Worm (Caenorhabditis elegans): ENCODE data around the gene npp-26.

npp-26 gene

ce11 chrIV:4760378-4761084, 4.0 kb upstream of the npp-26 start, which contains the start of the genes memi-1 and cyp-31A3:
TSS of gene memi-1 (minus strand) at chrIV:4760428.
TSS of gene cyp-31A3 (plus strand) at chrIV:4761049.
- TF ChIP-seq cog-1 (tag; optimal IDR thresholded peaks at IDR 0.05), result no peak
- no peak for TF ChIP-seq ztf-23 (GFP tag; IDR thresholded peaks at IDR 0.05)
- TF ChIP-seq ztf-29 (GFP tag; IDR thresholded peaks at IDR 0.05), result no peak
- TF ChIP-seq med-1 (GFP tag; optimal IDR thresholded peaks at IDR 0.05; ENCODE audit: insufficient read depth), result no peak

- TF ChIP-seq ref-1 (GFP tag; conservative IDR thresholded peaks at IDR 0.05) (no peak), ztf-23 (GFP tag; IDR thresholded peaks at IDR 0.05) (no peak)
Observed at ce11 chrIV:4763844-4764243, 678 bp upstream of the npp-26 start, which contains the start of gene Y17G9B.2. TSS of gene Y17G9B.2 (plus strand) at chrIV:4764144.

- TF ChIP-seq tab-1 (GFP tag; IDR thresholded peaks at IDR 0.05), result no peak
- TF ChIP-seq ref-1 (GFP tag; conservative IDR thresholded peaks at IDR 0.05), result no peak
- TF ChIP-seq T22C8.4 (GFP tag; IDR thresholded peaks at IDR 0.05), result no peak
- TF ChIP-seq med-1 (GFP tag; optimal IDR thresholded peaks at IDR 0.05; ENCODE audit: insufficient read depth), result no peak
- TF ChIP-seq ztf-29 (GFP tag; IDR thresholded peaks at IDR 0.05), result no peak
- no peak for TF ChIP-seq flt-1 (GFP tag; IDR thresholded peaks at IDR 0.05)
- TF ChIP-seq ztf-23 (GFP tag; IDR thresholded peaks at IDR 0.05), result no peak
- no peak for TF ChIP-seq cog-1 (tag; optimal IDR thresholded peaks at IDR 0.05)
- no peak for TF ChIP-seq klf-2 (GFP tag; conservative IDR thresholded peaks at IDR 0.05)
Observed at ce11 chrIV:4771792-4772191, 7.3 kb downstream of the npp-26 start, which contains the start of gene R11E3.2. TSS of gene R11E3.2 (plus strand) at chrIV:4772092.

- TF ChIP-seq ref-1 (GFP tag; conservative IDR thresholded peaks at IDR 0.05), result no peak
- TF ChIP-seq cog-1 (tag; optimal IDR thresholded peaks at IDR 0.05), result no peak
- TF ChIP-seq ztf-23 (GFP tag; IDR thresholded peaks at IDR 0.05), result no peak
- no peak for TF ChIP-seq T22C8.4 (GFP tag; IDR thresholded peaks at IDR 0.05)
- no peak for TF ChIP-seq flt-1 (GFP tag; IDR thresholded peaks at IDR 0.05)
- no peak for TF ChIP-seq ztf-29 (GFP tag; IDR thresholded peaks at IDR 0.05)
- no peak for TF ChIP-seq tab-1 (GFP tag; IDR thresholded peaks at IDR 0.05)
- TF ChIP-seq klf-2 (GFP tag; conservative IDR thresholded peaks at IDR 0.05), result no peak
- TF ChIP-seq med-1 (GFP tag; optimal IDR thresholded peaks at IDR 0.05; ENCODE audit: insufficient read depth), result no peak
Observed at ce11 chrIV:4776001-4776400, 11.5 kb downstream of the npp-26 start, which contains the start of gene R11E3.19. TSS of gene R11E3.19 (minus strand) at chrIV:4776101.

- no peak for TF ChIP-seq cog-1 (tag; optimal IDR thresholded peaks at IDR 0.05)
- no peak for TF ChIP-seq ztf-29 (GFP tag; IDR thresholded peaks at IDR 0.05)
- no peak for TF ChIP-seq med-1 (GFP tag; optimal IDR thresholded peaks at IDR 0.05; ENCODE audit: insufficient read depth)
- no peak for TF ChIP-seq tab-1 (GFP tag; IDR thresholded peaks at IDR 0.05)
- TF ChIP-seq ztf-23 (GFP tag; IDR thresholded peaks at IDR 0.05), result no peak
- no peak for TF ChIP-seq T22C8.4 (GFP tag; IDR thresholded peaks at IDR 0.05)
- TF ChIP-seq klf-2 (GFP tag; conservative IDR thresholded peaks at IDR 0.05), result no peak
- no peak for TF ChIP-seq flt-1 (GFP tag; IDR thresholded peaks at IDR 0.05)
- no peak for TF ChIP-seq ref-1 (GFP tag; conservative IDR thresholded peaks at IDR 0.05)
Observed at ce11 chrIV:4776501-4776900, 12.0 kb downstream of the npp-26 start.

ce11 chrIV:4780129-4780528, 15.6 kb downstream of the npp-26 start, which contains the start of gene set-15:
TSS of gene set-15 (minus strand) at chrIV:4780229.
- no peak for TF ChIP-seq cog-1 (tag; optimal IDR thresholded peaks at IDR 0.05)
- no peak for TF ChIP-seq ref-1 (GFP tag; conservative IDR thresholded peaks at IDR 0.05)
- TF ChIP-seq klf-2 (GFP tag; conservative IDR thresholded peaks at IDR 0.05), result no peak
- TF ChIP-seq flt-1 (GFP tag; IDR thresholded peaks at IDR 0.05), result no peak
- no peak for TF ChIP-seq ztf-23 (GFP tag; IDR thresholded peaks at IDR 0.05)
- no peak for TF ChIP-seq T22C8.4 (GFP tag; IDR thresholded peaks at IDR 0.05)
- TF ChIP-seq tab-1 (GFP tag; IDR thresholded peaks at IDR 0.05), result no peak
- no peak for TF ChIP-seq med-1 (GFP tag; optimal IDR thresholded peaks at IDR 0.05; ENCODE audit: insufficient read depth)
- TF ChIP-seq ztf-29 (GFP tag; IDR thresholded peaks at IDR 0.05), result no peak

- TF ChIP-seq med-1 (GFP tag; optimal IDR thresholded peaks at IDR 0.05; ENCODE audit: insufficient read depth) (no peak), ztf-29 (GFP tag; IDR thresholded peaks at IDR 0.05) (no peak), klf-2 (GFP tag; conservative IDR thresholded peaks at IDR 0.05) (no peak), ztf-23 (GFP tag; IDR thresholded peaks at IDR 0.05) (no peak), cog-1 (tag; optimal IDR thresholded peaks at IDR 0.05) (no peak)
Observed at ce11 chrIV:4781123-4781522, 16.6 kb downstream of the npp-26 start.

- TF ChIP-seq flt-1 (GFP tag; IDR thresholded peaks at IDR 0.05) (no peak), T22C8.4 (GFP tag; IDR thresholded peaks at IDR 0.05) (no peak), ref-1 (GFP tag; conservative IDR thresholded peaks at IDR 0.05) (no peak), tab-1 (GFP tag; IDR thresholded peaks at IDR 0.05) (no peak), ztf-29 (GFP tag; IDR thresholded peaks at IDR 0.05) (no peak), cog-1 (tag; optimal IDR thresholded peaks at IDR 0.05) (no peak), klf-2 (GFP tag; conservative IDR thresholded peaks at IDR 0.05) (no peak), ztf-23 (GFP tag; IDR thresholded peaks at IDR 0.05) (no peak), med-1 (GFP tag; optimal IDR thresholded peaks at IDR 0.05; ENCODE audit: insufficient read depth) (no peak)
Observed at ce11 chrIV:4788332-4788731, 23.8 kb downstream of the npp-26 start, which contains the start of gene nhr-104. TSS of gene nhr-104 (minus strand) at chrIV:4788692.

ce11 chrIV:4789445-4789844, 24.9 kb downstream of the npp-26 start, which contains the start of gene R11E3.1:
TSS of gene R11E3.1 (plus strand) at chrIV:4789745.
- TF ChIP-seq T22C8.4 (GFP tag; IDR thresholded peaks at IDR 0.05) (no peak), cog-1 (tag; optimal IDR thresholded peaks at IDR 0.05) (no peak), tab-1 (GFP tag; IDR thresholded peaks at IDR 0.05) (no peak), ztf-23 (GFP tag; IDR thresholded peaks at IDR 0.05) (no peak), klf-2 (GFP tag; conservative IDR thresholded peaks at IDR 0.05) (no peak), ref-1 (GFP tag; conservative IDR thresholded peaks at IDR 0.05) (no peak), flt-1 (GFP tag; IDR thresholded peaks at IDR 0.05) (no peak), med-1 (GFP tag; optimal IDR thresholded peaks at IDR 0.05; ENCODE audit: insufficient read depth) (no peak), ztf-29 (GFP tag; IDR thresholded peaks at IDR 0.05) (no peak)

ce11 chrIV:4795111-4795510, 30.6 kb downstream of the npp-26 start:
- TF ChIP-seq ref-1 (GFP tag; conservative IDR thresholded peaks at IDR 0.05) (no peak), med-1 (GFP tag; optimal IDR thresholded peaks at IDR 0.05; ENCODE audit: insufficient read depth) (no peak), flt-1 (GFP tag; IDR thresholded peaks at IDR 0.05) (no peak), cog-1 (tag; optimal IDR thresholded peaks at IDR 0.05) (no peak), T22C8.4 (GFP tag; IDR thresholded peaks at IDR 0.05) (no peak), klf-2 (GFP tag; conservative IDR thresholded peaks at IDR 0.05) (no peak), ztf-29 (GFP tag; IDR thresholded peaks at IDR 0.05) (no peak), ztf-23 (GFP tag; IDR thresholded peaks at IDR 0.05) (no peak), tab-1 (GFP tag; IDR thresholded peaks at IDR 0.05) (no peak)
